Fruit fly (Drosophila melanogaster) whole organism, embryonic: ENCODE data around the gene PolE2.

Experiments
- B-H2 ChIP-seq: fragments of 200-800 bp; sonication (Bioruptor generic); optimal IDR thresholded peaks from 2 replicates; lab custom pipeline; 2018; ENCODE audit warnings: missing biosample characterization, mild to moderate bottlenecking, missing genetic modification characterization
- Blimp-1 ChIP-seq: fragments of 200-800 bp; sonication (Bioruptor generic); optimal IDR thresholded peaks from 3 replicates; lab custom pipeline; 2018; ENCODE audit warnings: missing biosample characterization, missing genetic modification characterization, mild to moderate bottlenecking, moderate library complexity, missing genetic modification reagents
- CG10366 ChIP-seq: fragments of 200-800 bp; sonication (Bioruptor generic); IDR thresholded peaks from 2 replicates; pipeline ENCODE4 v1.3.6; 2022; ENCODE audit warnings: missing biosample characterization, missing genetic modification characterization
- CG14710 ChIP-seq: fragments of 200-800 bp; sonication (Bioruptor generic); optimal IDR thresholded peaks from 3 replicates; lab custom pipeline; 2019; ENCODE audit warnings: missing biosample characterization, mild to moderate bottlenecking, missing genetic modification characterization, moderate library complexity
- CG16813 ChIP-seq: fragments of 200-800 bp; sonication (Bioruptor generic); IDR thresholded peaks from 3 replicates; pipeline ENCODE4 v1.3.6; 2022; ENCODE audit warnings: missing biosample characterization, missing genetic modification characterization; ENCODE audit not compliant: partially characterized antibody
- CG1792 ChIP-seq: fragments of 200-800 bp; sonication (Bioruptor generic); optimal IDR thresholded peaks from 2 replicates; lab custom pipeline; 2016; ENCODE audit warnings: missing biosample characterization, missing genetic modification characterization
- CG1832 ChIP-seq: fragments of 200-800 bp; sonication (Bioruptor generic); optimal IDR thresholded peaks from 2 replicates; lab custom pipeline; 2017; ENCODE audit warnings: missing biosample characterization, mild to moderate bottlenecking, missing genetic modification characterization, inconsistent platforms
- CG18764 ChIP-seq: fragments of 200-800 bp; sonication (Bioruptor generic); optimal IDR thresholded peaks from 3 replicates; lab custom pipeline; 2016; ENCODE audit warnings: missing biosample characterization, missing genetic modification characterization
- CG2889 ChIP-seq: fragments of 200-800 bp; sonication (Bioruptor generic); IDR thresholded peaks from 3 replicates; pipeline ENCODE4 v1.3.6; 2022; ENCODE audit warnings: missing biosample characterization, missing genetic modification characterization
- CG30020 ChIP-seq: fragments of 200-800 bp; optimal IDR thresholded peaks from 2 replicates; lab custom pipeline; 2019; ENCODE audit warnings: missing biosample characterization, mild to moderate bottlenecking, missing genetic modification characterization, moderate library complexity
- CG34376 ChIP-seq: fragments of 200-800 bp; sonication (Bioruptor generic); optimal IDR thresholded peaks from 2 replicates; lab custom pipeline; 2018; ENCODE audit warnings: missing biosample characterization, mild to moderate bottlenecking, missing genetic modification characterization
- CG3838 ChIP-seq: fragments of 200-800 bp; sonication (Bioruptor generic); optimal IDR thresholded peaks from 3 replicates; lab custom pipeline; 2016; ENCODE audit warnings: missing biosample characterization, missing genetic modification characterization
- CG9437 ChIP-seq: fragments of 200-800 bp; sonication (Bioruptor generic); optimal IDR thresholded peaks from 2 replicates; lab custom pipeline; 2018; ENCODE audit warnings: missing biosample characterization, mild to moderate bottlenecking, missing genetic modification characterization
- CG9797 ChIP-seq: fragments of 200-800 bp; sonication (Bioruptor generic); optimal IDR thresholded peaks from 3 replicates; lab custom pipeline; 2018; ENCODE audit warnings: missing biosample characterization, mild to moderate bottlenecking, missing genetic modification characterization
- Camta ChIP-seq: fragments of 200-800 bp; sonication (Bioruptor generic); optimal IDR thresholded peaks from 2 replicates; lab custom pipeline; 2016; ENCODE audit warnings: missing biosample characterization, missing genetic modification characterization
- Dek ChIP-seq: fragments of 200-800 bp; sonication (Bioruptor generic); optimal IDR thresholded peaks from 3 replicates; lab custom pipeline; 2019; ENCODE audit warnings: missing biosample characterization, mild to moderate bottlenecking, missing genetic modification characterization, moderate library complexity
- HLH54F ChIP-seq: fragments of 200-800 bp; sonication (Bioruptor generic); optimal IDR thresholded peaks from 3 replicates; lab custom pipeline; 2016; ENCODE audit warnings: missing biosample characterization, missing genetic modification characterization
- Hr39 ChIP-seq: fragments of >200 bp; optimal IDR thresholded peaks from 2 replicates; lab custom pipeline; 2017
- Hsf ChIP-seq: fragments of 200-800 bp; sonication (Bioruptor generic); optimal IDR thresholded peaks from 3 replicates; lab custom pipeline; 2016; ENCODE audit warnings: missing biosample characterization, missing genetic modification characterization
- Jarid2 ChIP-seq: fragments of 200-800 bp; sonication (Bioruptor generic); optimal IDR thresholded peaks from 3 replicates; lab custom pipeline; 2017; ENCODE audit warnings: mild to moderate bottlenecking, missing biosample characterization, missing genetic modification reagents, missing genetic modification characterization
- Mad ChIP-seq: fragments of 200-800 bp; sonication (Bioruptor generic); optimal IDR thresholded peaks from 2 replicates; lab custom pipeline; 2016; ENCODE audit warnings: missing biosample characterization, missing genetic modification characterization
- Meics ChIP-seq: fragments of 200-800 bp; sonication (Bioruptor generic); optimal IDR thresholded peaks from 2 replicates; lab custom pipeline; 2017; ENCODE audit warnings: missing biosample characterization, mild to moderate bottlenecking, missing genetic modification characterization
- Myb ChIP-seq: fragments of 200-800 bp; sonication (Bioruptor generic); optimal IDR thresholded peaks from 2 replicates; lab custom pipeline; 2016; ENCODE audit warnings: missing biosample characterization, missing genetic modification characterization
- Nf-YB ChIP-seq: fragments of 200-800 bp; sonication (Bioruptor generic); optimal IDR thresholded peaks from 3 replicates; lab custom pipeline; 2019; ENCODE audit warnings: missing biosample characterization, mild to moderate bottlenecking, missing genetic modification characterization, moderate library complexity
- Ptx1 ChIP-seq: fragments of 200-800 bp; sonication (Bioruptor generic); IDR thresholded peaks from 2 replicates; pipeline ENCODE4 v1.3.6; 2022; ENCODE audit warnings: missing biosample characterization, missing genetic modification characterization
- Rfx ChIP-seq: fragments of 200-800 bp; sonication (Bioruptor generic); IDR thresholded peaks from 2 replicates; pipeline ENCODE4 v1.3.6; 2022; ENCODE audit warnings: missing biosample characterization, missing genetic modification characterization
- Sox100B ChIP-seq: fragments of 200-800 bp; sonication (Bioruptor generic); optimal IDR thresholded peaks from 3 replicates; lab custom pipeline; 2018; ENCODE audit warnings: missing biosample characterization, mild to moderate bottlenecking, missing genetic modification characterization
- Ssrp ChIP-seq: fragments of 200-800 bp; sonication (Bioruptor generic); optimal IDR thresholded peaks from 2 replicates; lab custom pipeline; 2018; ENCODE audit warnings: missing biosample characterization, mild to moderate bottlenecking, missing genetic modification characterization, moderate library complexity
- ac ChIP-seq: fragments of 200-800 bp; sonication (Bioruptor generic); optimal IDR thresholded peaks from 3 replicates; lab custom pipeline; 2017; ENCODE audit warnings: missing biosample characterization, mild to moderate bottlenecking, missing genetic modification characterization
- ap ChIP-seq: fragments of 200-800 bp; sonication (Bioruptor generic); IDR thresholded peaks from 2 replicates; pipeline ENCODE4 v1.3.6; 2022; ENCODE audit warnings: missing biosample characterization, missing genetic modification characterization
- cato ChIP-seq: fragments of 200-800 bp; sonication (Bioruptor generic); optimal IDR thresholded peaks from 2 replicates; lab custom pipeline; 2016; ENCODE audit warnings: missing biosample characterization, missing genetic modification characterization, borderline replicate concordance
- chinmo ChIP-seq: fragments of 200-800 bp; sonication (Bioruptor generic); IDR thresholded peaks from 4 replicates; pipeline ENCODE4 v1.3.6; 2022; ENCODE audit warnings: missing biosample characterization, missing genetic modification characterization; ENCODE audit not compliant: partially characterized antibody
- ci ChIP-seq: fragments of 200-800 bp; sonication (Bioruptor generic); IDR thresholded peaks from 3 replicates; pipeline ENCODE4 v1.3.6; 2022; ENCODE audit warnings: missing biosample characterization, missing genetic modification characterization
- crc ChIP-seq: fragments of 200-800 bp; sonication (Bioruptor generic); optimal IDR thresholded peaks from 2 replicates; lab custom pipeline; 2016; ENCODE audit warnings: missing biosample characterization, missing genetic modification characterization
- eve ChIP-seq, 2 experiments: fragments of >200 bp; optimal IDR thresholded peaks; 2 replicates each; lab custom pipeline; 2017; ENCODE audit warnings: missing biosample characterization in 2 of 2, missing genetic modification characterization in 2 of 2
- fd64A ChIP-seq: fragments of 200-800 bp; sonication (Bioruptor generic); optimal IDR thresholded peaks from 3 replicates; lab custom pipeline; 2018; ENCODE audit warnings: missing biosample characterization, mild to moderate bottlenecking, missing genetic modification characterization
- fu2 ChIP-seq: fragments of 200-800 bp; sonication (Bioruptor generic); optimal IDR thresholded peaks from 2 replicates; lab custom pipeline; 2016; ENCODE audit warnings: missing biosample characterization, missing genetic modification characterization
- ham ChIP-seq: fragments of 200-800 bp; sonication (Bioruptor generic); IDR thresholded peaks from 2 replicates; pipeline ENCODE4 v1.3.6; 2022; ENCODE audit warnings: missing biosample characterization, missing genetic modification characterization
- kni ChIP-seq: fragments of 200-800 bp; sonication (Bioruptor generic); optimal IDR thresholded peaks from 3 replicates; lab custom pipeline; 2017; ENCODE audit warnings: mild to moderate bottlenecking, missing biosample characterization, missing genetic modification reagents, missing genetic modification characterization
- nerfin-1 ChIP-seq: fragments of 200-800 bp; sonication (Bioruptor generic); optimal IDR thresholded peaks from 3 replicates; lab custom pipeline; 2019; ENCODE audit warnings: missing biosample characterization, mild to moderate bottlenecking, missing genetic modification characterization, moderate library complexity
- onecut ChIP-seq: fragments of 200-800 bp; sonication (Bioruptor generic); IDR thresholded peaks from 2 replicates; pipeline ENCODE4 v1.3.6; 2022; ENCODE audit warnings: missing biosample characterization, missing genetic modification characterization
- pan ChIP-seq, 4 experiments: fragments of >200 bp in 3 of 4; fragments of 200-800 bp in 1 of 4; sonication (Bioruptor generic) in 1 of 4; optimal IDR thresholded peaks in 3 of 4; IDR thresholded peaks in 1 of 4; 2 replicates each; pipeline versions ENCODE4 v1.3.6 to Lab custom; 2017 to 2022; ENCODE audit warnings: missing biosample characterization in 2 of 4, missing genetic modification characterization in 2 of 4, mixed read lengths in 1 of 4
- pnt ChIP-seq: fragments of 200-800 bp; sonication (Bioruptor generic); optimal IDR thresholded peaks from 3 replicates; lab custom pipeline; 2016; ENCODE audit warnings: missing biosample characterization, missing genetic modification characterization
- pum ChIP-seq: fragments of 200-800 bp; sonication (Bioruptor generic); optimal IDR thresholded peaks from 2 replicates; lab custom pipeline; 2016; ENCODE audit warnings: missing biosample characterization, missing genetic modification characterization
- row ChIP-seq: fragments of 200-800 bp; sonication (Bioruptor generic); IDR thresholded peaks from 3 replicates; pipeline ENCODE4 v1.3.6; 2022; ENCODE audit warnings: missing biosample characterization, missing genetic modification characterization
- sima ChIP-seq: fragments of 200-800 bp; sonication (Bioruptor generic); optimal IDR thresholded peaks from 2 replicates; lab custom pipeline; 2016; ENCODE audit warnings: missing biosample characterization, missing genetic modification characterization
- toy ChIP-seq: fragments of 200-800 bp; sonication (Bioruptor generic); IDR thresholded peaks from 2 replicates; pipeline ENCODE4 v1.3.6; 2022; ENCODE audit warnings: missing biosample characterization, missing genetic modification characterization
- vvl ChIP-seq: fragments of 200-800 bp; sonication (Bioruptor generic); IDR thresholded peaks from 2 replicates; pipeline ENCODE4 v1.3.6; 2022; ENCODE audit warnings: missing biosample characterization, missing genetic modification characterization
- zen2 ChIP-seq: fragments of 200-800 bp; sonication (Bioruptor generic); IDR thresholded peaks from 3 replicates; pipeline ENCODE4 v1.3.6; 2022; ENCODE audit warnings: missing biosample characterization, missing genetic modification characterization; ENCODE audit not compliant: partially characterized antibody
- zf30C ChIP-seq: fragments of 200-800 bp; sonication (Bioruptor generic); optimal IDR thresholded peaks from 3 replicates; lab custom pipeline; 2018; ENCODE audit warnings: missing biosample characterization, mild to moderate bottlenecking, missing genetic modification characterization

Gene PolE2

DNA sequence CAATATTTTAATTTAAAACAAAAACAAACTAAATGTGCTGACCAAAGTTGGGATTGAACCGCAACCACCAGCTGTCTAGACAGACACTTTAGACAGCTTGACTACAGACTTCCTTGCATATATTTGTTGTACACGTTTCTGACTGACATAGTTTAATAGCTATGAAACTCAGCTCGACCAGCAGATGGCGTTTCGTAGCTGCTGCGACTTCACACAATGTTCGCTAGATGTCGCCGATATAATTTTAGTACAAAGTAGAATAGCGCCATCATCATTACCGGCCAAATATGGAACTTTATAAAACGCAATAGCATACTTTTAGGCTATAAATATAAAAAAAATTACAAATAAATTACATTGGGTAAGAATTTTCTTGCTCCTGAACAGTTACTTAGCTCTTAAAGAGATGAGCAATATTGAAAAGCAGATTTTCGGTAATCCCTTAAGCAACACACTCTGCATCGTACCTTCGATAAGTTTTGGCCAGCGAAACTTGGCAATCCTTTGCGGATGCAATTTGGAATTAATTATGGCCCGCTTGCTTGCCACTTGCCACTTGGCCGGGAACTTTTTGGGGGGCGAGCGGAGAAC is 27.5 kb downstream of the PolE2 start (continued):
- no peak for TF ChIP-seq zf30C (GFP tag; lab: Kevin White, UChicago)
- peak; percentile 97 for TF ChIP-seq vvl (GFP tag; lab: Robert Waterston, UW)
- peak; percentile 70 for TF ChIP-seq CG18764 (GFP tag; lab: Kevin White, UChicago)
- peak; percentile 79 for TF ChIP-seq Camta (GFP tag; lab: Kevin White, UChicago)
- TF ChIP-seq sima = peak; percentile 28
- peak; percentile 91 for TF ChIP-seq ci (GFP tag; lab: Robert Waterston, UW)
- TF ChIP-seq ham = no peak
- peak; percentile 24; the same call in 1 of the 3 replicates for TF ChIP-seq row (GFP tag; lab: Robert Waterston, UW)
- no peak for TF ChIP-seq CG9437 (GFP tag; lab: Kevin White, UChicago)
- TF ChIP-seq nerfin-1 (tag; lab: Kevin White, UChicago) = peak; percentile 33
- no peak for TF ChIP-seq Ssrp (tag; lab: Kevin White, UChicago)
- TF ChIP-seq eve (GFP tag; optimal IDR thresholded peaks at IDR 0.05; lab: Kevin White, UChicago) = no peak
- TF ChIP-seq Hsf = peak; percentile 65
- TF ChIP-seq Myb = peak; percentile 18
- TF ChIP-seq pum (GFP tag; lab: Kevin White, UChicago) = peak; percentile 73
- TF ChIP-seq ap (GFP tag; lab: Robert Waterston, UW) = peak; percentile 52
- no peak for TF ChIP-seq CG1832 (GFP tag; lab: Kevin White, UChicago)
- TF ChIP-seq B-H2 = no peak
- TF ChIP-seq crc = no peak
- TF ChIP-seq Jarid2 (GFP tag; lab: Kevin White, UChicago) = peak; percentile 52
- TF ChIP-seq cato (GFP tag; lab: Kevin White, UChicago) = peak; percentile 6
- no peak for TF ChIP-seq ac
- TF ChIP-seq Rfx (GFP tag; lab: Robert Waterston, UW) = peak; percentile 94
- no peak for TF ChIP-seq CG30020 (tag; lab: Kevin White, UChicago)
- TF ChIP-seq pan (optimal IDR thresholded peaks at IDR 0.05; lab: Kevin White, UChicago) = no peak
- peak in 1 of 2 experiments; percentile 75 for TF ChIP-seq pan (GFP tag; optimal IDR thresholded peaks at IDR 0.05 in 1 of 2, IDR thresholded peaks at IDR 0.05 in 1 of 2)
- TF ChIP-seq pnt (GFP tag; lab: Kevin White, UChicago) = peak; percentile 54
- TF ChIP-seq CG16813 = no peak; the same call in 2 of the 3 replicates
- peak; percentile 67 for TF ChIP-seq CG1792 (GFP tag; lab: Kevin White, UChicago)
- peak; percentile 2 for TF ChIP-seq CG34376
- peak; percentile 86 for TF ChIP-seq Ptx1 (GFP tag; lab: Robert Waterston, UW)
- TF ChIP-seq Sox100B (GFP tag; lab: Kevin White, UChicago) = no peak
- TF ChIP-seq CG2889 (GFP tag; lab: Robert Waterston, UW) = no peak
- peak; percentile 74 for TF ChIP-seq Meics (GFP tag; lab: Kevin White, UChicago)
- peak; percentile 67; the same call in 1 of the 4 replicates for TF ChIP-seq chinmo (GFP tag; lab: Robert Waterston, UW)
- TF ChIP-seq Hr39 (lab: Kevin White, UChicago) = no peak
- TF ChIP-seq Nf-YB (GFP tag; lab: Kevin White, UChicago) = no peak
- no peak for TF ChIP-seq zen2 (GFP tag; lab: Robert Waterston, UW)
- peak; percentile 75 for TF ChIP-seq CG14710 (tag; lab: Kevin White, UChicago)
- peak; percentile 1 for TF ChIP-seq Mad (GFP tag; lab: Kevin White, UChicago)
- no peak for TF ChIP-seq toy
- peak; percentile 71 for TF ChIP-seq Blimp-1 (GFP tag; lab: Kevin White, UChicago)
- TF ChIP-seq CG9797 (GFP tag; lab: Kevin White, UChicago) = peak; percentile 18
- TF ChIP-seq fd64A (GFP tag; lab: Kevin White, UChicago) = no peak
- TF ChIP-seq CG10366 (GFP tag; lab: Robert Waterston, UW) = peak; percentile 78
- TF ChIP-seq Dek (tag; lab: Kevin White, UChicago) = peak; percentile 24
- TF ChIP-seq kni (GFP tag; lab: Kevin White, UChicago) = peak; percentile 9
- peak; percentile 34 for TF ChIP-seq HLH54F (GFP tag; lab: Kevin White, UChicago)
- peak; percentile 75 for TF ChIP-seq onecut (GFP tag; lab: Robert Waterston, UW)
- TF ChIP-seq CG3838 (GFP tag; lab: Kevin White, UChicago) = no peak
- TF ChIP-seq fu2 (GFP tag; lab: Kevin White, UChicago) = no peak
